Worm (Caenorhabditis elegans) whole organism, L3 larva: ENCODE data around the gene nspe-5.

Experiments
- R02D3.7 ChIP-seq: fragments of 150-350 bp; optimal IDR thresholded peaks from 2 replicates; lab custom pipeline; 2014; ENCODE audit warnings: missing biosample characterization, missing genetic modification characterization
- aly-2 ChIP-seq: fragments of 150-350 bp; optimal IDR thresholded peaks from 2 replicates; lab custom pipeline; 2014; ENCODE audit warnings: missing biosample characterization, missing genetic modification characterization
- ama-1 ChIP-seq: fragments of 150-350 bp; optimal IDR thresholded peaks from 2 replicates; lab custom pipeline; 2018
- ceh-82 ChIP-seq: fragments of 150-350 bp; optimal IDR thresholded peaks from 2 replicates; lab custom pipeline; 2014; ENCODE audit warnings: missing biosample characterization, missing genetic modification characterization
- ceh-9 ChIP-seq: sonication (generic microtip); optimal IDR thresholded peaks from 2 replicates; lab custom pipeline; 2018; ENCODE audit warnings: missing biosample characterization, missing genetic modification characterization
- daf-12 ChIP-seq: fragments of 150-350 bp; optimal IDR thresholded peaks from 2 replicates; lab custom pipeline; 2014; ENCODE audit warnings: missing biosample characterization, missing genetic modification reagents, missing genetic modification characterization
- egl-27 ChIP-seq: sonication (generic microtip); optimal IDR thresholded peaks from 4 replicates; lab custom pipeline; 2017; ENCODE audit warnings: missing biosample characterization, missing genetic modification reagents, missing genetic modification characterization
- egl-5 ChIP-seq: fragments of 150-350 bp; optimal IDR thresholded peaks from 2 replicates; lab custom pipeline; 2017; ENCODE audit warnings: missing biosample characterization, missing genetic modification reagents, missing genetic modification characterization, inconsistent platforms
- elt-1 ChIP-seq: fragments of 150-350 bp; optimal IDR thresholded peaks from 2 replicates; lab custom pipeline; 2014; ENCODE audit warnings: missing biosample characterization, missing genetic modification characterization
- elt-2 ChIP-seq: sonication (generic microtip); optimal IDR thresholded peaks from 2 replicates; lab custom pipeline; 2016; ENCODE audit warnings: missing genetic modification reagents, mild to moderate bottlenecking, missing genetic modification characterization, missing compliant biosample characterization
- eor-1 ChIP-seq, 2 experiments: fragments of 150-350 bp; optimal IDR thresholded peaks; 2 replicates each; lab custom pipeline; 2014 to 2018; ENCODE audit warnings: missing biosample characterization in 2 of 2, missing genetic modification characterization in 2 of 2
- fkh-10 ChIP-seq: sonication (generic microtip); optimal IDR thresholded peaks from 2 replicates; lab custom pipeline; 2017; ENCODE audit warnings: missing biosample characterization, missing genetic modification reagents, missing genetic modification characterization
- lin-15B ChIP-seq: fragments of 150-350 bp; optimal IDR thresholded peaks from 2 replicates; lab custom pipeline; 2014; ENCODE audit warnings: missing biosample characterization, missing genetic modification characterization
- lin-39 ChIP-seq: fragments of 150-350 bp; optimal IDR thresholded peaks from 2 replicates; lab custom pipeline; 2018; ENCODE audit warnings: missing biosample characterization, missing genetic modification reagents, missing genetic modification characterization
- mdl-1 ChIP-seq: fragments of 150-350 bp; optimal IDR thresholded peaks from 2 replicates; lab custom pipeline; 2014; ENCODE audit warnings: missing biosample characterization, missing genetic modification characterization
- mml-1 ChIP-seq: fragments of 150-350 bp; sonication (generic microtip); optimal IDR thresholded peaks from 3 replicates; lab custom pipeline; 2014; ENCODE audit warnings: missing biosample characterization, missing genetic modification characterization
- nhr-11 ChIP-seq: fragments of 150-350 bp; optimal IDR thresholded peaks from 2 replicates; lab custom pipeline; 2014; ENCODE audit warnings: missing biosample characterization, missing genetic modification characterization
- nhr-12 ChIP-seq: fragments of 150-350 bp; optimal IDR thresholded peaks from 2 replicates; lab custom pipeline; 2014; ENCODE audit warnings: missing biosample characterization, missing genetic modification characterization
- nhr-23 ChIP-seq: fragments of 150-350 bp; optimal IDR thresholded peaks from 2 replicates; lab custom pipeline; 2014; ENCODE audit warnings: missing biosample characterization, missing genetic modification reagents, missing genetic modification characterization
- nhr-237 ChIP-seq: fragments of 150-350 bp; optimal IDR thresholded peaks from 2 replicates; lab custom pipeline; 2014; ENCODE audit warnings: missing biosample characterization, missing genetic modification characterization
- nhr-25 ChIP-seq: sonication (generic microtip); optimal IDR thresholded peaks from 2 replicates; lab custom pipeline; 2017; ENCODE audit warnings: missing biosample characterization, missing genetic modification characterization
- nhr-28 ChIP-seq: fragments of 150-350 bp; optimal IDR thresholded peaks from 2 replicates; lab custom pipeline; 2014; ENCODE audit warnings: missing biosample characterization, missing genetic modification characterization
- nhr-43 ChIP-seq: sonication (generic microtip); optimal IDR thresholded peaks from 2 replicates; lab custom pipeline; 2016; ENCODE audit warnings: mild to moderate bottlenecking, missing genetic modification characterization, missing compliant biosample characterization; ENCODE audit not compliant: poor library complexity, severe bottlenecking
- nhr-67 ChIP-seq: fragments of 150-350 bp; optimal IDR thresholded peaks from 2 replicates; lab custom pipeline; 2014; ENCODE audit warnings: missing biosample characterization, missing genetic modification characterization
- nhr-76 ChIP-seq: fragments of 150-350 bp; sonication (generic microtip); optimal IDR thresholded peaks from 5 replicates; lab custom pipeline; 2014; ENCODE audit warnings: missing biosample characterization, missing genetic modification characterization
- nhr-77 ChIP-seq: fragments of 150-350 bp; optimal IDR thresholded peaks from 2 replicates; lab custom pipeline; 2014; ENCODE audit warnings: missing biosample characterization, missing genetic modification characterization
- pha-4 ChIP-seq: fragments of 150-350 bp; optimal IDR thresholded peaks from 2 replicates; lab custom pipeline; 2014; ENCODE audit warnings: missing biosample characterization, missing genetic modification reagents, missing genetic modification characterization
- sea-2 ChIP-seq: fragments of 150-350 bp; sonication (generic microtip); optimal IDR thresholded peaks from 4 replicates; lab custom pipeline; 2014; ENCODE audit warnings: missing biosample characterization, missing genetic modification reagents, missing genetic modification characterization
- skn-1 ChIP-seq: fragments of 150-350 bp; optimal IDR thresholded peaks from 2 replicates; lab custom pipeline; 2014; ENCODE audit warnings: missing biosample characterization, missing genetic modification characterization
- tbx-2 ChIP-seq: sonication (generic microtip); optimal IDR thresholded peaks from 2 replicates; lab custom pipeline; 2016; ENCODE audit warnings: mild to moderate bottlenecking, missing genetic modification characterization, missing compliant biosample characterization
- unc-39 ChIP-seq: sonication (generic microtip); optimal IDR thresholded peaks from 4 replicates; lab custom pipeline; 2017; ENCODE audit warnings: missing biosample characterization, missing genetic modification characterization
- unc-62 ChIP-seq: fragments of 150-350 bp; sonication (generic microtip); optimal IDR thresholded peaks from 4 replicates; lab custom pipeline; 2014; ENCODE audit warnings: missing biosample characterization, missing genetic modification reagents, missing genetic modification characterization
- zag-1 ChIP-seq: fragments of 150-350 bp; optimal IDR thresholded peaks from 2 replicates; lab custom pipeline; 2014; ENCODE audit warnings: missing biosample characterization, missing genetic modification characterization
- ztf-11 ChIP-seq: fragments of 150-350 bp; optimal IDR thresholded peaks from 2 replicates; lab custom pipeline; 2014; ENCODE audit warnings: missing biosample characterization, missing genetic modification characterization
- ztf-4 ChIP-seq: fragments of 150-350 bp; optimal IDR thresholded peaks from 2 replicates; lab custom pipeline; 2014; ENCODE audit warnings: missing biosample characterization, missing genetic modification characterization

The nspe-5 gene

ce11 chrII:12626887-12627286 is 1.8 kb upstream of the nspe-5 start, which contains the start of gene nspe-7:
nspe-7 (plus strand) TSS chrII:12627187.
- TF ChIP-seq nhr-12 (no peak), zag-1 (tag; lab: Kevin White, UChicago) (no peak), pha-4 (tag; lab: Kevin White, UChicago) (no peak), egl-27 (no peak), tbx-2 (no peak), fkh-10 (GFP tag; lab: Kevin White, UChicago) (no peak), nhr-28 (tag; lab: Kevin White, UChicago) (no peak), ztf-4 (tag; lab: Kevin White, UChicago) (no peak)

DNA sequence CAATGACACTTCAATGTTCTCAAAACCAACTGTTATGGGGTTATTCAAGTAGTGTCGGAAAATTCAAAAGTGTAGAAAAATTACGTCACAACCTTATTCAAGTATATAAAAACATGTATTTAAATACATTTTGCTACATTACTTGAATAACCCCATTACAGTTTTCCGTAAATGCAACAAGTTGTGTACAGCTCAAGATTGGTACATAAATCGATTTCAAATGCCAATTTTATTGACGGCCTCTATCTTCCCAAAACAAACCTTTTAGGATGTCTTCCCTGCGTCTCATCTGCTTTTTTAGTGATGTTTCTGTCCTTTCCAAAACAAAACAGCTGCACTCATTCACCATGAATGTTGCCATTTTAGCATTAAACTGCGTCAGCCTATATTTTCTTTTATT is 721 bp downstream of the nspe-5 start, which contains the start of gene Y38E10A.28:
Gene Y38E10A.28 (plus strand): TSS at position 301 of the 400 bp plus-strand sequence.
- TF ChIP-seq ama-1: no peak
- TF ChIP-seq eor-1 (tag; optimal IDR thresholded peaks at IDR 0.05; lab: Kevin White, UChicago): no peak
- no peak for TF ChIP-seq nhr-67 (tag; lab: Kevin White, UChicago)
- no peak for TF ChIP-seq elt-2 (tag; lab: Kevin White, UChicago)
- no peak for TF ChIP-seq nhr-12
- no peak for TF ChIP-seq lin-15B (tag; lab: Kevin White, UChicago)
- no peak for TF ChIP-seq lin-39 (tag; lab: Kevin White, UChicago)

DNA sequence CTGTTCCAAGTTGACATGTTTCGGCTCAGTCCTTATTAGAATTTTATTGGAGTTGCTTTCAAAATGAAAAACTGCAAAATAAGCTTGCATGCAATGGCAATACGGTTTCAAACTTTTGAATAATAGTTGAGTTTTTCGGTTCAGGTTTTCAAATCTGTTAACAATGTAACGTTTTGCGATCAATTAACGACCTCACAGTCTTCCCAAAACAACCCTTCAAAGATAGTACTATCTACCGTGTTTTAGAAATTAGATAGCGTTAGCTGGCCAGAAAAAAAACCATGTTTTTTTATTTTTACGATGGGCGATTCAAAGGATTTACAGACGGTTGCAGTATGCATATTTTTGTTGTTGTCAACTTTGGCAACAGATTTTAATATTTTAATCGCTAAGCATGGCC is 2.2 kb downstream of the nspe-5 start, which contains the start of gene Y38E10A.34:
Gene Y38E10A.34 (plus strand): TSS at position 301 of the 400 bp plus-strand sequence.
- no peak for TF ChIP-seq nhr-43 (tag; lab: Kevin White, UChicago)
- no peak for TF ChIP-seq nhr-12
- TF ChIP-seq ztf-11: no peak
- no peak for TF ChIP-seq mdl-1 (tag; lab: Kevin White, UChicago)
- TF ChIP-seq sea-2 (GFP tag; lab: Kevin White, UChicago): no peak
- no peak for TF ChIP-seq fkh-10 (GFP tag; lab: Kevin White, UChicago)
- no peak for TF ChIP-seq ceh-82 (tag; lab: Kevin White, UChicago)
- no peak for TF ChIP-seq daf-12 (tag; lab: Kevin White, UChicago)
- no peak for TF ChIP-seq nhr-25 (tag; lab: Kevin White, UChicago)
- no peak for TF ChIP-seq nhr-77 (tag; lab: Kevin White, UChicago)
- no peak for TF ChIP-seq aly-2 (tag; lab: Kevin White, UChicago)
- TF ChIP-seq skn-1: no peak
- TF ChIP-seq ama-1: no peak
- TF ChIP-seq nhr-76 (tag; lab: Kevin White, UChicago): no peak

ce11 chrII:12634749-12635318 is 6.2 kb downstream of the nspe-5 start, which contains the start of gene Y38E10A.17:
Y38E10A.17 (minus strand) TSS chrII:12634799.
- TF ChIP-seq nhr-11 (tag; lab: Kevin White, UChicago) (no peak), nhr-237 (tag; lab: Kevin White, UChicago) (no peak), daf-12 (tag; lab: Kevin White, UChicago) (no peak), lin-15B (tag; lab: Kevin White, UChicago) (no peak), elt-2 (tag; lab: Kevin White, UChicago) (no peak), mml-1 (no peak), elt-1 (tag; lab: Kevin White, UChicago) (peak; percentile 68)
- TF ChIP-seq, all 47 proteins: peak for 1

- TF ChIP-seq ceh-9 (tag; lab: Kevin White, UChicago): no peak
- TF ChIP-seq unc-39: no peak
- no peak for TF ChIP-seq ama-1
- no peak for TF ChIP-seq nhr-11 (tag; lab: Kevin White, UChicago)
- no peak for TF ChIP-seq nhr-76 (tag; lab: Kevin White, UChicago)
- no peak for TF ChIP-seq nhr-23
- TF ChIP-seq nhr-25 (tag; lab: Kevin White, UChicago): no peak
- no peak for TF ChIP-seq daf-12 (tag; lab: Kevin White, UChicago)
- no peak for TF ChIP-seq ceh-82 (tag; lab: Kevin White, UChicago)
- no peak for TF ChIP-seq aly-2 (tag; lab: Kevin White, UChicago)
- TF ChIP-seq zag-1 (tag; lab: Kevin White, UChicago): no peak
- TF ChIP-seq R02D3.7 (tag; lab: Kevin White, UChicago): no peak
- no peak for TF ChIP-seq unc-62 (GFP tag; lab: Kevin White, UChicago)
- no peak for TF ChIP-seq egl-5 (tag; lab: Kevin White, UChicago)
- TF ChIP-seq nhr-77 (tag; lab: Kevin White, UChicago): no peak
- TF ChIP-seq nhr-237 (tag; lab: Kevin White, UChicago): no peak
- TF ChIP-seq elt-1 (tag; lab: Kevin White, UChicago): no peak
- TF ChIP-seq, all 47 proteins: peak for 0
These were observed 7.9 kb downstream of the nspe-5 start, which contains the start of gene nhr-234 for ce11 chrII:12636602-12637001. nhr-234 (plus strand) TSS chrII:12636678.
